Fruit fly (Drosophila melanogaster) whole organism, wandering third instar larva: ENCODE results near the gene Glut4EF.

ENCODE experiments used
- CrebA ChIP-seq: fragments of 200-800 bp; sonication (Bioruptor generic); optimal IDR thresholded peaks from 2 replicates; lab custom pipeline; 2016; ENCODE audit warnings: missing biosample characterization, mild to moderate bottlenecking, missing genetic modification characterization, borderline replicate concordance
- Mio ChIP-seq: sonication (Bioruptor generic); optimal IDR thresholded peaks from 2 replicates; lab custom pipeline; 2016; ENCODE audit warnings: missing biosample characterization, missing genetic modification characterization
- Myc ChIP-seq: fragments of >200 bp; optimal IDR thresholded peaks from 2 replicates; lab custom pipeline; 2017
- lola ChIP-seq: fragments of >200 bp; optimal IDR thresholded peaks from 2 replicates; lab custom pipeline; 2017; ENCODE audit warnings: missing biosample characterization, missing genetic modification characterization
- woc ChIP-seq: sonication (Bioruptor generic); optimal IDR thresholded peaks from 2 replicates; lab custom pipeline; 2016; ENCODE audit warnings: missing biosample characterization, mild to moderate bottlenecking, missing genetic modification characterization

DNA sequence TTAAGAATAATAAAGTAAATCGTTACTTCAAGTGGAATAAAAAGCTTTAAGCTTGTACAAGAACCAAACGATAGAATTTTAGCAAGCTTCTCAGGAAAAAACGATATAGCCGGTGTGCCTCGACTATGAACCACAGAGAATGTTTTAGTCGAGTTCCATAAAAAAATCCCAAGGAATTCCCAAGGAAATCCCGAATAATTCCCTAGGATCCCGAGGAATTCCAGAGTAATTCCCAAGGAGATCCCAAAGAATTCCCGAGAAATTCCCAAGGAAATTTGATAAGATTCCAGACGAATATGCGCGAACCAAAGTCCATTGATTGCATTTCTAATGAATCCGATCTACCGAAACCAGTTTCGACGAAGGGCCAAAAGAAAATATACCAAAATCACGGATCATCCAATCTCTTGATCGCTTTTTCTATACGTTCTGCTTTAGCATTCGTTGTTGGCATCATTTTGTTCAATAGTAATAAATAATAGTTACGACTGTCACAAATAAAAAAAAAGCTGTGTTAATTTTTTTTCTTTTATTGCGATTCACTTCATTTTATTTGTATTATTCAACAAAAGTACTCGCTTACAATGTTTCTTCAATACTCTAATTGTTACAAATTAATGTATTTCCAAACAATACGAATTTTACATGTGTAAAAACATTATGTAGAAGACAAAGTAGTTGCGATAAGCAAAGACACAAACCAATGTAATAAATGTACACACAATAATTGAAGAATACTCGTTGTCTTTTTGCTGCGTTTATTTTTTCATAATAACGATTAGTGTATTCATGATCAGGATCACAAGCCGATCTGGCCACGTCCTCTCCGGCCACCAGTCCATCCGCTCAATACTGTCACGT lies 5.7 kb upstream of the Glut4EF start:
- TF ChIP-seq Mio (no peak), lola (GFP tag; lab: Kevin White, UChicago) (no peak), Myc (lab: Kevin White, UChicago) (peak; percentile 90), CrebA (no peak), woc (GFP tag; lab: Kevin White, UChicago) (no peak)
